Worm (Caenorhabditis elegans) whole organism, L2 larva: ENCODE measurements around the gene C17F4.11.

Experiments
- R02D3.7 ChIP-seq: fragments of 150-350 bp; optimal IDR thresholded peaks from 2 replicates; lab custom pipeline; 2014; ENCODE audit warnings: missing biosample characterization, missing genetic modification characterization
- ama-1 ChIP-seq: fragments of 150-350 bp; optimal IDR thresholded peaks from 2 replicates; lab custom pipeline; 2018; ENCODE audit warnings: inconsistent platforms
- blmp-1 ChIP-seq: sonication (generic microtip); optimal IDR thresholded peaks from 2 replicates; lab custom pipeline; 2017; ENCODE audit warnings: missing genetic modification characterization, mild to moderate bottlenecking, missing compliant biosample characterization, antibody characterized with exemption, moderate library complexity; ENCODE audit not compliant: insufficient read depth
- lin-39 ChIP-seq: fragments of 150-350 bp; optimal IDR thresholded peaks from 2 replicates; lab custom pipeline; 2014; ENCODE audit warnings: missing biosample characterization, missing genetic modification reagents, missing genetic modification characterization
- mbf-1 ChIP-seq: sonication (generic microtip); optimal IDR thresholded peaks from 2 replicates; lab custom pipeline; 2017; ENCODE audit warnings: missing biosample characterization, missing genetic modification characterization
- nhr-11 ChIP-seq: fragments of 150-350 bp; optimal IDR thresholded peaks from 2 replicates; lab custom pipeline; 2014; ENCODE audit warnings: missing biosample characterization, missing genetic modification characterization
- nhr-6 ChIP-seq: fragments of 150-350 bp; optimal IDR thresholded peaks from 2 replicates; lab custom pipeline; 2014; ENCODE audit warnings: missing biosample characterization, missing genetic modification characterization
- sma-3 ChIP-seq: sonication (generic microtip); optimal IDR thresholded peaks from 2 replicates; lab custom pipeline; 2016; ENCODE audit warnings: missing genetic modification reagents, missing genetic modification characterization, missing compliant biosample characterization
- ztf-4 ChIP-seq: fragments of 150-350 bp; optimal IDR thresholded peaks from 2 replicates; lab custom pipeline; 2014; ENCODE audit warnings: missing biosample characterization, missing genetic modification characterization

DNA sequence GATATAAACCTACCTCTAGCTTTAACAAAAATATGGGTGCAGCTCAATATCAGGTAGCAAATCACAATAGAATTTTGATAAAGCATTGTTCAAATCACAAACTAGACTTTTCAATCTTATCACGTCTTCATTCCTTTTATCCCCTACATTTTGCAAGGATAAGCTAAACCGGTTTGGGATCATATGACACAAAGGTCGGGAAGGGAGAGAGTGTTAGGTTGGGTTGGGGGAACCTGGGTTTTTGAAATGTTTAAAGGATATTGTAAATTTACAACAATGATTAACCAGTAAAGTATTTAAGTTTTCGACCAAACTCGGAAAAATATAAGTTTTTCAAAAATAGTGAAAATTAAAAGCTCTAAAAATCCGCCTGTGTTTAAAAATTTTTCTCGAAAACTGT is 6.8 kb downstream of the C17F4.11 start, which contains the start of gene C17F4.12:
- no peak for TF ChIP-seq sma-3 (GFP tag; lab: Kevin White, UChicago)
- TF ChIP-seq nhr-11 (tag; lab: Kevin White, UChicago), result no peak
- no peak for TF ChIP-seq R02D3.7 (tag; lab: Kevin White, UChicago)
- TF ChIP-seq blmp-1 (tag; lab: Kevin White, UChicago), result no peak
- no peak for TF ChIP-seq nhr-6 (tag; lab: Kevin White, UChicago)
- TF ChIP-seq ztf-4, result no peak
- TF ChIP-seq mbf-1, result no peak
- TF ChIP-seq ama-1 (lab: Kevin White, UChicago), result no peak
- no peak for TF ChIP-seq lin-39 (tag; lab: Kevin White, UChicago)
